Worm (Caenorhabditis elegans) whole organism, young adult: ENCODE results near the gene F52E10.2.

Experiments used
- D2030.7 ChIP-seq: fragments of 200-800 bp; sonication (Bioruptor generic); IDR thresholded peaks from 2 replicates; pipeline ENCODE4 v1.3.6; 2022; ENCODE audit warnings: missing genetic modification reagents, missing genetic modification characterization, missing compliant biosample characterization
- F49E8.2 ChIP-seq: sonication (generic microtip); optimal IDR thresholded peaks from 3 replicates; lab custom pipeline; 2017; ENCODE audit warnings: missing genetic modification characterization, mild to moderate bottlenecking, missing compliant biosample characterization, antibody characterized with exemption, moderate library complexity; ENCODE audit not compliant: insufficient read depth
- F57C9.4 ChIP-seq: sonication (generic microtip); optimal IDR thresholded peaks from 2 replicates; lab custom pipeline; 2017; ENCODE audit warnings: mild to moderate bottlenecking, missing genetic modification characterization, missing compliant biosample characterization
- ama-1 ChIP-seq, 3 experiments: fragments of 150-350 bp in 1 of 3; sonication (generic microtip) in 2 of 3; optimal IDR thresholded peaks; 2 replicates each; lab custom pipeline; 2014 to 2018; ENCODE audit warnings: missing biosample characterization in 2 of 3, missing genetic modification characterization in 2 of 3, missing genetic modification reagents in 2 of 3
- cebp-1 ChIP-seq, 2 experiments: fragments of 200-800 bp in 1 of 2; sonication (Bioruptor generic) in 1 of 2; sonication (generic microtip) in 1 of 2; IDR thresholded peaks in 1 of 2; optimal IDR thresholded peaks in 1 of 2; 2 replicates each; pipeline versions ENCODE4 v1.3.6 to Lab custom; 2017 to 2022; ENCODE audit warnings: missing compliant biosample characterization in 2 of 2, missing genetic modification characterization in 2 of 2, mild to moderate bottlenecking in 1 of 2, missing genetic modification reagents in 1 of 2, moderate library complexity in 1 of 2
- ceh-100 ChIP-seq: fragments of 200-800 bp; sonication (Bioruptor generic); IDR thresholded peaks from 2 replicates; pipeline ENCODE4 v1.3.6; 2022; ENCODE audit warnings: missing genetic modification reagents, missing genetic modification characterization, missing compliant biosample characterization
- ceh-58 ChIP-seq: fragments of 200-800 bp; sonication (Bioruptor generic); IDR thresholded peaks from 2 replicates; pipeline ENCODE4 v1.3.6; 2022; ENCODE audit warnings: missing genetic modification characterization, missing compliant biosample characterization
- chd-7 ChIP-seq: sonication (generic microtip); optimal IDR thresholded peaks from 2 replicates; lab custom pipeline; 2016; ENCODE audit warnings: mild to moderate bottlenecking, missing genetic modification characterization, moderate library complexity, missing compliant biosample characterization
- ekl-4 ChIP-seq: fragments of 200-800 bp; sonication (Bioruptor generic); IDR thresholded peaks from 2 replicates; pipeline ENCODE4 v1.3.6; 2022; ENCODE audit warnings: missing genetic modification reagents, missing genetic modification characterization, missing compliant biosample characterization
- nfya-1 ChIP-seq: sonication (generic microtip); optimal IDR thresholded peaks from 2 replicates; lab custom pipeline; 2017; ENCODE audit warnings: antibody characterized with exemption, missing compliant biosample characterization, missing genetic modification characterization, borderline replicate concordance; ENCODE audit not compliant: insufficient read depth
- nhr-90 ChIP-seq: sonication (generic microtip); optimal IDR thresholded peaks from 2 replicates; lab custom pipeline; 2016; ENCODE audit warnings: missing genotype, mild to moderate bottlenecking, missing genetic modification characterization, missing compliant biosample characterization
- snpc-4 ChIP-seq, 5 experiments: fragments of 150-350 bp in 1 of 5; sonication (generic microtip) in 4 of 5; optimal IDR thresholded peaks; 2 replicates each; lab custom pipeline; 2014 to 2018; ENCODE audit warnings: missing genetic modification characterization in 5 of 5, missing biosample characterization in 3 of 5, antibody characterized with exemption in 2 of 5, mild to moderate bottlenecking in 2 of 5, missing compliant biosample characterization in 2 of 5, missing genotype in 2 of 5, moderate library complexity in 2 of 5, missing genetic modification reagents in 1 of 5
- tbp1 ChIP-seq: fragments of 200-800 bp; sonication (Bioruptor generic); optimal IDR thresholded peaks from 2 replicates; lab custom pipeline; 2018; ENCODE audit warnings: mild to moderate bottlenecking, missing genetic modification characterization, missing compliant biosample characterization
- zim-3 ChIP-seq: sonication (generic microtip); optimal IDR thresholded peaks from 2 replicates; lab custom pipeline; 2017; ENCODE audit warnings: mild to moderate bottlenecking, missing genetic modification characterization, moderate library complexity, missing compliant biosample characterization

DNA sequence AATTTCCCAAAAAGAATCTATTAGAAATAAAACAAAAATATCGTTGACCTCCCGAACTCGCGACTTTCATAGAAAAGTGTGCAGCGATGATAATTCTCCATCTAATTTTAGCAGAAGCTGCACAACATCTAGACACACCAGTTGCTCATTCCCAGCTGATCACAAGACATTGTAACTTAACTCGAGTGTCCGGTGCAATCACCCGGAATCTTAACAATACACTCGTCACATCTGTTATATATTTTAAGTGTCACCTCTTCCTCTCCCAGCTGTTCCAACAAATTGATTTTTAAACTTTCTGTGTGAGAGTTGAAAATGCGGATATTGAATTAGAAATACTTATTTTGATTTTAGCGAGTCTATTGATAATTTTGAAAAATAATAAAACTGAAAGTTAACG, 38.3 kb upstream of the F52E10.2 start:
- TF ChIP-seq D2030.7 (GFP tag; lab: Robert Waterston, UW) (no peak), snpc-4 (GFP tag; optimal IDR thresholded peaks at IDR 0.05; lab: Kevin White, UChicago) (no peak), snpc-4 (tag; optimal IDR thresholded peaks at IDR 0.05; lab: Kevin White, UChicago) (no peak), chd-7 (tag; lab: Kevin White, UChicago) (no peak), F49E8.2 (tag; lab: Kevin White, UChicago) (no peak), ama-1 (optimal IDR thresholded peaks at IDR 0.05; lab: Kevin White, UChicago) (no peak), ama-1 (GFP tag; optimal IDR thresholded peaks at IDR 0.05; lab: Kevin White, UChicago) (no peak), tbp1 (no peak), F57C9.4 (tag; lab: Kevin White, UChicago) (no peak), zim-3 (tag; lab: Kevin White, UChicago) (no peak), ceh-100 (GFP tag; lab: Robert Waterston, UW) (no peak), nhr-90 (no peak), ceh-58 (no peak), nfya-1 (tag; lab: Kevin White, UChicago) (no peak), cebp-1 (GFP tag; IDR thresholded peaks at IDR 0.05; lab: Robert Waterston, UW) (no peak), cebp-1 (tag; optimal IDR thresholded peaks at IDR 0.05; lab: Kevin White, UChicago) (no peak), ekl-4 (no peak)
